Worm (Caenorhabditis elegans) whole organism, L4 larva: ENCODE data around the gene F56C3.7.
A peak's percentile ranks its signal among the peaks of the same experiment; 100 is the strongest.

Experiments used
- D1046.2 ChIP-seq: fragments of 200-800 bp; sonication (Bioruptor generic); IDR thresholded peaks from 2 replicates; pipeline ENCODE4 v1.3.6; 2022; ENCODE audit warnings: missing genetic modification characterization, missing compliant biosample characterization
- F37D6.2 ChIP-seq: sonication (generic microtip); optimal IDR thresholded peaks from 2 replicates; lab custom pipeline; 2016; ENCODE audit warnings: mild to moderate bottlenecking, missing genetic modification characterization, missing compliant biosample characterization
- F44E2.7 ChIP-seq: fragments of 200-800 bp; sonication (Bioruptor generic); IDR thresholded peaks from 2 replicates; pipeline ENCODE4 v2.1.2; 2022; ENCODE audit warnings: missing genetic modification characterization, missing compliant biosample characterization
- F49E8.2 ChIP-seq: sonication (generic microtip); optimal IDR thresholded peaks from 2 replicates; lab custom pipeline; 2016; ENCODE audit warnings: missing compliant biosample characterization, mild to moderate bottlenecking, missing genetic modification characterization, borderline replicate concordance
- R02D3.7 ChIP-seq: fragments of 150-350 bp; sonication (generic microtip); optimal IDR thresholded peaks from 3 replicates; lab custom pipeline; 2014; ENCODE audit warnings: missing biosample characterization, missing genetic modification characterization
- T20F7.1 ChIP-seq: fragments of 200-800 bp; sonication (Bioruptor generic); optimal IDR thresholded peaks from 2 replicates; lab custom pipeline; 2018; ENCODE audit warnings: mild to moderate bottlenecking, missing genetic modification characterization, missing compliant biosample characterization
- Y75B8A.6 ChIP-seq: fragments of 200-800 bp; sonication (Bioruptor generic); IDR thresholded peaks from 2 replicates; pipeline ENCODE4 v1.3.6; 2022; ENCODE audit warnings: missing genetic modification reagents, missing genetic modification characterization, missing compliant biosample characterization
- ZK337.2 ChIP-seq: fragments of 200-800 bp; sonication (Bioruptor generic); IDR thresholded peaks from 2 replicates; pipeline ENCODE4 v1.3.6; 2022; ENCODE audit warnings: missing genetic modification reagents, missing genetic modification characterization, missing compliant biosample characterization
- aha-1 ChIP-seq: fragments of 150-350 bp; peaks from one replicate; lab custom pipeline; 2014; ENCODE audit warnings: missing biosample characterization, missing genetic modification characterization
- aly-2 ChIP-seq: sonication (generic microtip); optimal IDR thresholded peaks from 2 replicates; lab custom pipeline; 2018; ENCODE audit warnings: missing biosample characterization, missing genetic modification characterization
- ama-1 ChIP-seq: fragments of 150-350 bp; optimal IDR thresholded peaks from 2 replicates; lab custom pipeline; 2014; ENCODE audit warnings: inconsistent platforms, mixed read lengths
- attf-4 ChIP-seq: sonication (generic microtip); optimal IDR thresholded peaks from 3 replicates; lab custom pipeline; 2017; ENCODE audit warnings: missing biosample characterization, missing genetic modification characterization
- ceh-82 ChIP-seq: sonication (generic microtip); optimal IDR thresholded peaks from 2 replicates; lab custom pipeline; 2017; ENCODE audit warnings: missing biosample characterization, missing genetic modification characterization
- cey-2 ChIP-seq: sonication (generic microtip); optimal IDR thresholded peaks from 3 replicates; lab custom pipeline; 2017; ENCODE audit warnings: missing genetic modification characterization, mild to moderate bottlenecking, missing compliant biosample characterization, antibody characterized with exemption, borderline replicate concordance; ENCODE audit not compliant: insufficient read depth
- daf-19 ChIP-seq: fragments of 200-800 bp; sonication (Bioruptor generic); conservative IDR thresholded peaks from 2 replicates; pipeline ENCODE4 v1.3.6; 2022; ENCODE audit warnings: missing genetic modification characterization, missing compliant biosample characterization
- daf-8 ChIP-seq: fragments of 200-800 bp; sonication (Bioruptor generic); IDR thresholded peaks from 2 replicates; pipeline ENCODE4 v1.3.6; 2022; ENCODE audit warnings: missing genetic modification characterization, missing compliant biosample characterization
- dmd-6 ChIP-seq: fragments of 200-800 bp; sonication (Bioruptor generic); IDR thresholded peaks from 2 replicates; pipeline ENCODE4 v1.3.6; 2022; ENCODE audit warnings: missing genetic modification reagents, missing genetic modification characterization, missing compliant biosample characterization
- dmd-9 ChIP-seq: fragments of 200-800 bp; sonication (Bioruptor generic); IDR thresholded peaks from 2 replicates; pipeline ENCODE4 v1.3.6; 2022; ENCODE audit warnings: missing genetic modification reagents, missing genetic modification characterization, missing compliant biosample characterization
- dpl-1 ChIP-seq: fragments of 150-350 bp; optimal IDR thresholded peaks from 2 replicates; lab custom pipeline; 2014; ENCODE audit warnings: missing biosample characterization, missing genetic modification reagents, missing genetic modification characterization
- dve-1 ChIP-seq: sonication (generic microtip); optimal IDR thresholded peaks from 2 replicates; lab custom pipeline; 2017; ENCODE audit warnings: antibody characterized with exemption, mild to moderate bottlenecking, missing genetic modification characterization, missing compliant biosample characterization; ENCODE audit not compliant: insufficient read depth
- egl-27 ChIP-seq: sonication (generic microtip); optimal IDR thresholded peaks from 3 replicates; lab custom pipeline; 2017; ENCODE audit warnings: missing biosample characterization, missing genetic modification reagents, missing genetic modification characterization
- egl-43 ChIP-seq: fragments of 200-800 bp; sonication (Bioruptor generic); IDR thresholded peaks from 2 replicates; pipeline ENCODE4 v1.3.6; 2022; ENCODE audit warnings: missing genetic modification reagents, missing genetic modification characterization, missing compliant biosample characterization
- fos-1 ChIP-seq: fragments of 150-350 bp; optimal IDR thresholded peaks from 2 replicates; lab custom pipeline; 2014; ENCODE audit warnings: missing biosample characterization, missing genetic modification characterization
- hif-1 ChIP-seq, 2 experiments: sonication (generic microtip); optimal IDR thresholded peaks; 2 replicates each; lab custom pipeline; 2016 to 2017; ENCODE audit warnings: missing compliant biosample characterization in 2 of 2, missing genetic modification characterization in 2 of 2, missing genetic modification reagents in 2 of 2, missing genotype in 2 of 2, mild to moderate bottlenecking in 1 of 2
- jun-1 ChIP-seq: fragments of 150-350 bp; optimal IDR thresholded peaks from 2 replicates; lab custom pipeline; 2014; ENCODE audit warnings: missing biosample characterization, missing genetic modification reagents, missing genetic modification characterization
- lin-13 ChIP-seq: fragments of 150-350 bp; optimal IDR thresholded peaks from 2 replicates; lab custom pipeline; 2014; ENCODE audit warnings: missing biosample characterization, missing genetic modification reagents, missing genetic modification characterization
- lin-29 ChIP-seq: fragments of 200-800 bp; sonication (Bioruptor generic); IDR thresholded peaks from 2 replicates; pipeline ENCODE4 v1.3.6; 2022; ENCODE audit warnings: missing genetic modification reagents, missing genetic modification characterization, missing compliant biosample characterization
- lin-38 ChIP-seq: fragments of 200-800 bp; sonication (Bioruptor generic); IDR thresholded peaks from 2 replicates; pipeline ENCODE4 v1.3.6; 2022; ENCODE audit warnings: missing genetic modification reagents, missing genetic modification characterization, missing compliant biosample characterization
- lin-39 ChIP-seq: fragments of 150-350 bp; optimal IDR thresholded peaks from 2 replicates; lab custom pipeline; 2014; ENCODE audit warnings: missing biosample characterization, missing genetic modification reagents, missing genetic modification characterization
- lsy-2 ChIP-seq, 2 experiments: fragments of 150-350 bp in 1 of 2; sonication (generic microtip) in 1 of 2; optimal IDR thresholded peaks; 2 replicates each; lab custom pipeline; 2014 to 2017; ENCODE audit warnings: missing biosample characterization in 2 of 2, missing genetic modification characterization in 2 of 2
- madf-9 ChIP-seq: fragments of 200-800 bp; sonication (Bioruptor generic); conservative IDR thresholded peaks from 2 replicates; pipeline ENCODE4 v1.3.6; 2022; ENCODE audit warnings: missing genetic modification reagents, missing genetic modification characterization, missing compliant biosample characterization
- mdt-29 ChIP-seq: fragments of 200-800 bp; sonication (Bioruptor generic); IDR thresholded peaks from 2 replicates; pipeline ENCODE4 v1.3.6; 2022; ENCODE audit warnings: missing genetic modification reagents, missing genetic modification characterization, missing compliant biosample characterization
- mxl-2 ChIP-seq: fragments of 200-800 bp; sonication (Bioruptor generic); conservative IDR thresholded peaks from 2 replicates; pipeline ENCODE4 v1.3.6; 2022; ENCODE audit warnings: missing genetic modification reagents, missing genetic modification characterization, missing compliant biosample characterization
- nhr-237 ChIP-seq: sonication (generic microtip); optimal IDR thresholded peaks from 2 replicates; lab custom pipeline; 2017; ENCODE audit warnings: missing biosample characterization, missing genetic modification characterization
- nhr-28 ChIP-seq: fragments of 150-350 bp; optimal IDR thresholded peaks from 2 replicates; lab custom pipeline; 2014; ENCODE audit warnings: missing biosample characterization, missing genetic modification characterization
- nhr-41 ChIP-seq: fragments of 200-800 bp; sonication (Bioruptor generic); IDR thresholded peaks from 2 replicates; pipeline ENCODE4 v1.3.6; 2022; ENCODE audit warnings: missing genetic modification reagents, missing genetic modification characterization, missing compliant biosample characterization
- nhr-6 ChIP-seq: fragments of 150-350 bp; optimal IDR thresholded peaks from 2 replicates; lab custom pipeline; 2014; ENCODE audit warnings: missing biosample characterization, missing genetic modification characterization
- nhr-76 ChIP-seq: fragments of 150-350 bp; optimal IDR thresholded peaks from 2 replicates; lab custom pipeline; 2014; ENCODE audit warnings: missing biosample characterization, missing genetic modification characterization
- nhr-77 ChIP-seq: fragments of 150-350 bp; optimal IDR thresholded peaks from 2 replicates; lab custom pipeline; 2014; ENCODE audit warnings: missing biosample characterization, missing genetic modification characterization
- pha-4 ChIP-seq, 2 experiments: fragments of 150-350 bp in 1 of 2; fragments of 200-800 bp in 1 of 2; sonication (Bioruptor generic) in 1 of 2; IDR thresholded peaks in 1 of 2; optimal IDR thresholded peaks in 1 of 2; 2 replicates each; pipeline versions ENCODE4 v1.3.6 to Lab custom; 2014 to 2022; ENCODE audit warnings: missing genetic modification characterization in 2 of 2, missing genetic modification reagents in 2 of 2, missing biosample characterization in 1 of 2, missing compliant biosample characterization in 1 of 2
- set-16 ChIP-seq: fragments of 200-800 bp; sonication (Bioruptor generic); IDR thresholded peaks from 2 replicates; pipeline ENCODE4 v1.3.6; 2022; ENCODE audit warnings: missing genetic modification reagents, missing genetic modification characterization, missing compliant biosample characterization
- skn-1 ChIP-seq: fragments of 150-350 bp; optimal IDR thresholded peaks from 2 replicates; lab custom pipeline; 2014; ENCODE audit warnings: missing biosample characterization, missing genetic modification characterization
- tag-97 ChIP-seq: fragments of 200-800 bp; sonication (Bioruptor generic); IDR thresholded peaks from 2 replicates; pipeline ENCODE4 v1.3.6; 2022; ENCODE audit warnings: missing genetic modification characterization, missing compliant biosample characterization
- unc-130 ChIP-seq: sonication (generic microtip); optimal IDR thresholded peaks from 2 replicates; lab custom pipeline; 2016; ENCODE audit warnings: missing genetic modification reagents, missing genetic modification characterization, missing compliant biosample characterization
- unc-62 ChIP-seq, 3 experiments: fragments of 150-350 bp in 1 of 3; sonication (generic microtip); optimal IDR thresholded peaks in 2 of 3; peaks in 1 of 3; 1 replicate in 1 of 3; 2 replicates in 2 of 3; lab custom pipeline; 2014 to 2017; ENCODE audit warnings: missing biosample characterization in 3 of 3, missing genetic modification characterization in 3 of 3, missing genetic modification reagents in 3 of 3, missing genotype in 1 of 3
- zag-1 ChIP-seq: fragments of 150-350 bp; optimal IDR thresholded peaks from 2 replicates; lab custom pipeline; 2014; ENCODE audit warnings: missing biosample characterization, missing genetic modification characterization
- zfp-2 ChIP-seq: sonication (generic microtip); optimal IDR thresholded peaks from 2 replicates; lab custom pipeline; 2016; ENCODE audit warnings: mild to moderate bottlenecking, missing genetic modification characterization, missing compliant biosample characterization
- zfp-3 ChIP-seq: fragments of 200-800 bp; sonication (Bioruptor generic); conservative IDR thresholded peaks from 2 replicates; pipeline ENCODE4 v1.3.6; 2022; ENCODE audit warnings: missing genetic modification reagents, missing genetic modification characterization, missing compliant biosample characterization
- zip-11 ChIP-seq: fragments of 200-800 bp; sonication (Bioruptor generic); IDR thresholded peaks from 2 replicates; pipeline ENCODE4 v1.3.6; 2022; ENCODE audit warnings: missing genetic modification characterization, missing compliant biosample characterization
- ztf-11 ChIP-seq: fragments of 150-350 bp; optimal IDR thresholded peaks from 2 replicates; lab custom pipeline; 2014; ENCODE audit warnings: missing biosample characterization, missing genetic modification characterization

The F56C3.7 gene

ce11 chrX:1344818-1345217, 25.8 kb downstream of the F56C3.7 start:
- TF ChIP-seq cey-2 (tag; lab: Kevin White, UChicago) (no peak), lin-13 (GFP tag; lab: Kevin White, UChicago) (peak; percentile 94), nhr-77 (tag; lab: Kevin White, UChicago) (peak; percentile 99), egl-27 (tag; lab: Kevin White, UChicago) (no peak), nhr-41 (0 out of 2 replicates have a peak, but pooled peaks have one; percentile 45), jun-1 (tag; lab: Kevin White, UChicago) (peak; percentile 98), nhr-76 (tag; lab: Kevin White, UChicago) (peak; percentile 77), tag-97 (no peak), F44E2.7 (GFP tag; lab: Robert Waterston, UW) (no peak), ZK337.2 (GFP tag; lab: Robert Waterston, UW) (0 out of 2 replicates have a peak, but pooled peaks have one; percentile 50), fos-1 (peak; percentile 85), nhr-6 (peak; percentile 90), attf-4 (tag; lab: Kevin White, UChicago) (peak; percentile 55), dve-1 (peak; percentile 99), dmd-6 (GFP tag; lab: Robert Waterston, UW) (peak; percentile 92), F37D6.2 (tag; lab: Kevin White, UChicago) (peak; percentile 98), aly-2 (tag; lab: Kevin White, UChicago) (no peak), madf-9 (GFP tag; lab: Robert Waterston, UW) (peak; percentile 94), F49E8.2 (tag; lab: Kevin White, UChicago) (no peak), set-16 (GFP tag; lab: Robert Waterston, UW) (no peak), R02D3.7 (tag; lab: Kevin White, UChicago) (peak; percentile 9), ama-1 (lab: Kevin White, UChicago) (no peak), lsy-2 (tag; optimal IDR thresholded peaks at IDR 0.05; lab: Kevin White, UChicago) (peak; percentile 93 to 95), ceh-82 (tag; lab: Kevin White, UChicago) (peak; percentile 44), nhr-28 (peak; percentile 90), zfp-2 (tag; lab: Kevin White, UChicago) (peak; percentile 81), unc-62 (GFP tag; optimal IDR thresholded peaks at IDR 0.05 in 1 of 2; lab: Kevin White, UChicago) (peak; percentile 42 to 76), unc-62 (tag; optimal IDR thresholded peaks at IDR 0.05; lab: Kevin White, UChicago) (no peak), mxl-2 (peak; percentile 63; the same call in 1 of the 2 replicates), mdt-29 (peak; percentile 76), lin-38 (GFP tag; lab: Robert Waterston, UW) (peak; percentile 82), zfp-3 (peak; percentile 91), aha-1 (tag; lab: Kevin White, UChicago) (peak; percentile 100), lin-39 (tag; lab: Kevin White, UChicago) (peak; percentile 88), Y75B8A.6 (GFP tag; lab: Robert Waterston, UW) (0 out of 2 replicates have a peak, but pooled peaks have one; percentile 61), zag-1 (tag; lab: Kevin White, UChicago) (peak; percentile 85), D1046.2 (GFP tag; lab: Robert Waterston, UW) (peak; percentile 81), unc-130 (GFP tag; lab: Kevin White, UChicago) (no peak), nhr-237 (peak; percentile 88), lin-29 (GFP tag; lab: Robert Waterston, UW) (peak; percentile 96), pha-4 (GFP tag; IDR thresholded peaks at IDR 0.05; lab: Robert Waterston, UW) (peak; percentile 84), pha-4 (tag; optimal IDR thresholded peaks at IDR 0.05; lab: Kevin White, UChicago) (peak; percentile 95), daf-19 (GFP tag; lab: Robert Waterston, UW) (peak; percentile 87), daf-8 (GFP tag; lab: Robert Waterston, UW) (peak; percentile 77; the same call in 1 of the 2 replicates), zip-11 (peak; percentile 73; the same call in 1 of the 2 replicates), dmd-9 (GFP tag; lab: Robert Waterston, UW) (peak; percentile 68; the same call in 1 of the 2 replicates), hif-1 (tag; optimal IDR thresholded peaks at IDR 0.05; lab: Kevin White, UChicago) (peak; percentile 61 to 67), egl-43 (peak; percentile 97), dpl-1 (GFP tag; lab: Kevin White, UChicago) (peak; percentile 74), T20F7.1 (GFP tag; lab: Kevin White, UChicago) (peak; percentile 90), skn-1 (peak; percentile 67), ztf-11 (tag; lab: Kevin White, UChicago) (peak; percentile 89)
